Worm (Caenorhabditis elegans) whole organism, midembryonic: ENCODE results near the gene F54F7.14.

Experiments used
- T22C8.4 ChIP-seq: fragments of 200-800 bp; sonication (Bioruptor generic); IDR thresholded peaks from 2 replicates; pipeline ENCODE4 v1.3.6; 2022; ENCODE audit warnings: missing genetic modification characterization, missing compliant biosample characterization
- cog-1 ChIP-seq: sonication (generic microtip); optimal IDR thresholded peaks from 2 replicates; lab custom pipeline; 2016; ENCODE audit warnings: missing genetic modification characterization, missing compliant biosample characterization
- flt-1 ChIP-seq: fragments of 200-800 bp; sonication (Bioruptor generic); IDR thresholded peaks from 2 replicates; pipeline ENCODE4 v1.3.6; 2022; ENCODE audit warnings: missing genetic modification characterization, missing compliant biosample characterization
- klf-2 ChIP-seq: fragments of 200-800 bp; sonication (Bioruptor generic); conservative IDR thresholded peaks from 2 replicates; pipeline ENCODE4 v1.3.6; 2022; ENCODE audit warnings: missing genetic modification reagents, missing genetic modification characterization, missing compliant biosample characterization
- med-1 ChIP-seq: sonication (generic microtip); optimal IDR thresholded peaks from 2 replicates; lab custom pipeline; 2017; ENCODE audit warnings: missing genetic modification characterization, mild to moderate bottlenecking, missing compliant biosample characterization, antibody characterized with exemption, missing genetic modification reagents; ENCODE audit not compliant: insufficient read depth
- ref-1 ChIP-seq: fragments of 200-800 bp; sonication (Bioruptor generic); conservative IDR thresholded peaks from 2 replicates; pipeline ENCODE4 v1.3.6; 2022; ENCODE audit warnings: missing genetic modification reagents, missing genetic modification characterization, missing compliant biosample characterization
- tab-1 ChIP-seq: fragments of 200-800 bp; sonication (Bioruptor generic); IDR thresholded peaks from 2 replicates; pipeline ENCODE4 v1.3.6; 2022; ENCODE audit warnings: missing genetic modification characterization, missing compliant biosample characterization
- ztf-23 ChIP-seq: fragments of 200-800 bp; sonication (Bioruptor generic); IDR thresholded peaks from 2 replicates; pipeline ENCODE4 v1.3.6; 2022; ENCODE audit warnings: missing genetic modification reagents, missing genetic modification characterization, missing compliant biosample characterization
- ztf-29 ChIP-seq: fragments of 200-800 bp; sonication (Bioruptor generic); IDR thresholded peaks from 2 replicates; pipeline ENCODE4 v1.3.6; 2022; ENCODE audit warnings: missing genetic modification reagents, missing genetic modification characterization, missing compliant biosample characterization

Gene F54F7.14

ce11 chrX:11856214-11856613 is 5.5 kb downstream of the F54F7.14 start:
- TF ChIP-seq klf-2 (GFP tag; lab: Robert Waterston, UW) (no peak), T22C8.4 (GFP tag; lab: Robert Waterston, UW) (no peak), ztf-29 (GFP tag; lab: Robert Waterston, UW) (no peak), cog-1 (tag; lab: Kevin White, UChicago) (no peak), med-1 (no peak), flt-1 (no peak)

- TF ChIP-seq ztf-23 (GFP tag; lab: Robert Waterston, UW): no peak
- no peak for TF ChIP-seq ref-1
- no peak for TF ChIP-seq cog-1 (tag; lab: Kevin White, UChicago)
- TF ChIP-seq T22C8.4 (GFP tag; lab: Robert Waterston, UW): no peak
- no peak for TF ChIP-seq klf-2 (GFP tag; lab: Robert Waterston, UW)
- TF ChIP-seq ztf-29 (GFP tag; lab: Robert Waterston, UW): no peak
- no peak for TF ChIP-seq flt-1
- no peak for TF ChIP-seq tab-1
- no peak for TF ChIP-seq med-1
These were observed 6.5 kb downstream of the F54F7.14 start, which contains the start of gene mes-1 for ce11 chrX:11857178-11857577. TSS of gene mes-1 (plus strand) at chrX:11857478.

ce11 chrX:11863307-11863706 is 12.6 kb downstream of the F54F7.14 start, which contains the start of gene F54F7.10:
TSS of gene F54F7.10 (plus strand) at chrX:11863607.
- TF ChIP-seq med-1: no peak
- TF ChIP-seq cog-1 (tag; lab: Kevin White, UChicago): no peak
- TF ChIP-seq klf-2 (GFP tag; lab: Robert Waterston, UW): no peak
- TF ChIP-seq ztf-29 (GFP tag; lab: Robert Waterston, UW): no peak
- TF ChIP-seq tab-1: no peak
- no peak for TF ChIP-seq ztf-23 (GFP tag; lab: Robert Waterston, UW)
- TF ChIP-seq flt-1: no peak
- no peak for TF ChIP-seq ref-1
- TF ChIP-seq T22C8.4 (GFP tag; lab: Robert Waterston, UW): no peak

ce11 chrX:11865083-11865482 is 14.4 kb downstream of the F54F7.14 start, which contains the start of gene F54F7.6:
TSS of gene F54F7.6 (plus strand) at chrX:11865383.
- TF ChIP-seq cog-1 (tag; lab: Kevin White, UChicago) (no peak), klf-2 (GFP tag; lab: Robert Waterston, UW) (no peak), flt-1 (no peak), ref-1 (no peak), tab-1 (no peak), T22C8.4 (GFP tag; lab: Robert Waterston, UW) (no peak), med-1 (no peak), ztf-29 (GFP tag; lab: Robert Waterston, UW) (no peak), ztf-23 (GFP tag; lab: Robert Waterston, UW) (no peak)

- TF ChIP-seq cog-1 (tag; lab: Kevin White, UChicago) (no peak), ztf-23 (GFP tag; lab: Robert Waterston, UW) (no peak), flt-1 (no peak), klf-2 (GFP tag; lab: Robert Waterston, UW) (no peak), ztf-29 (GFP tag; lab: Robert Waterston, UW) (no peak), med-1 (no peak), tab-1 (no peak), ref-1 (no peak), T22C8.4 (GFP tag; lab: Robert Waterston, UW) (no peak)
These were observed 18.6 kb downstream of the F54F7.14 start, which contains the start of gene dot-1.2 for ce11 chrX:11869260-11869659. TSS of gene dot-1.2 (minus strand) at chrX:11869360.

ce11 chrX:11870393-11870792 is 19.7 kb downstream of the F54F7.14 start:
- no peak for TF ChIP-seq flt-1
- TF ChIP-seq ref-1: no peak
- no peak for TF ChIP-seq ztf-23 (GFP tag; lab: Robert Waterston, UW)
- TF ChIP-seq tab-1: no peak
- TF ChIP-seq med-1: no peak
- TF ChIP-seq klf-2 (GFP tag; lab: Robert Waterston, UW): no peak
- no peak for TF ChIP-seq T22C8.4 (GFP tag; lab: Robert Waterston, UW)
- TF ChIP-seq cog-1 (tag; lab: Kevin White, UChicago): no peak
- no peak for TF ChIP-seq ztf-29 (GFP tag; lab: Robert Waterston, UW)

ce11 chrX:11872210-11872609 is 21.5 kb downstream of the F54F7.14 start:
- TF ChIP-seq ref-1 (no peak), tab-1 (no peak), cog-1 (tag; lab: Kevin White, UChicago) (no peak), ztf-23 (GFP tag; lab: Robert Waterston, UW) (no peak), klf-2 (GFP tag; lab: Robert Waterston, UW) (no peak), flt-1 (no peak), T22C8.4 (GFP tag; lab: Robert Waterston, UW) (no peak), ztf-29 (GFP tag; lab: Robert Waterston, UW) (no peak), med-1 (no peak)

ce11 chrX:11875260-11875659 is 24.6 kb downstream of the F54F7.14 start, which contains the start of gene Y62H9A.1:
TSS of gene Y62H9A.1 (plus strand) at chrX:11875541.
- TF ChIP-seq ztf-23 (GFP tag; lab: Robert Waterston, UW) (no peak), T22C8.4 (GFP tag; lab: Robert Waterston, UW) (no peak), ztf-29 (GFP tag; lab: Robert Waterston, UW) (no peak), klf-2 (GFP tag; lab: Robert Waterston, UW) (no peak), tab-1 (no peak), cog-1 (tag; lab: Kevin White, UChicago) (no peak), ref-1 (no peak), med-1 (no peak), flt-1 (no peak)

- no peak for TF ChIP-seq flt-1
- no peak for TF ChIP-seq klf-2 (GFP tag; lab: Robert Waterston, UW)
- TF ChIP-seq ref-1: no peak
- TF ChIP-seq cog-1 (tag; lab: Kevin White, UChicago): no peak
- no peak for TF ChIP-seq tab-1
- no peak for TF ChIP-seq T22C8.4 (GFP tag; lab: Robert Waterston, UW)
- TF ChIP-seq med-1: no peak
- TF ChIP-seq ztf-23 (GFP tag; lab: Robert Waterston, UW): no peak
- no peak for TF ChIP-seq ztf-29 (GFP tag; lab: Robert Waterston, UW)
These were observed 27.4 kb downstream of the F54F7.14 start, which contains the start of gene Y62H9A.2 for ce11 chrX:11878109-11878508. TSS of gene Y62H9A.2 (minus strand) at chrX:11878209.

ce11 chrX:11879871-11880270 is 29.2 kb downstream of the F54F7.14 start, which contains the start of the genes Y62H9A.3 and Y62H9A.4:
TSS of gene Y62H9A.3 (minus strand) at chrX:11879971.
TSS of gene Y62H9A.4 (plus strand) at chrX:11880126.
- TF ChIP-seq klf-2 (GFP tag; lab: Robert Waterston, UW): no peak
- no peak for TF ChIP-seq tab-1
- TF ChIP-seq ztf-29 (GFP tag; lab: Robert Waterston, UW): no peak
